Worm (Caenorhabditis elegans): ENCODE measurements around the gene F42A9.3.
A peak's percentile ranks its signal among the peaks of the same experiment; 100 is the strongest.

F42A9.3 gene

DNA sequence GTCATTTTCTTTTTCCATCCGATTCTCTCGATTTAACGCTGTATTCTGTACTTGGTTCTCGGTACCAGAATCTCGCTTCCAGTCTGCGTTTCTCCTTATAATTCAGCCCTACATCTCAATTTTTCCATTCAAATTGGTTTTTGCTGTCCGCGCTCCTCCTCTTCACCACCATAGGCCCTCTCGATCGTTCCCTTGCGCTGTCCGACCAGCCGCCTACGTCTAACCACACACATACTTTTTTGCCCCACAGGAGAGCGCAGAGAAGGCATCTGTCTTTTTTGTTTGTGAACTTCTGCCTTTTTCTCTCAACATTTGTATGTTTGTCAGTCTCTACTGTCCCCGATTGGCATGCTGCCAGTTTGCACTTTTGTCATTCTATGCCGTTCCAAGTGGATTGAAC, 10.3 kb downstream of the F42A9.3 start, which contains the start of gene F42A9.11:
F42A9.11 (plus strand) TSS at position 310 of the 400 bp plus-strand sequence.
- TF ChIP-seq efl-1 (optimal IDR thresholded peaks at IDR 0.05) (peak in 1 of 2 experiments; percentile 18), efl-1 (GFP tag; optimal IDR thresholded peaks at IDR 0.05 in 1 of 2) (no peak), elt-3 (tag; optimal IDR thresholded peaks at IDR 0.05) (peak in 1 of 6 experiments; percentile 27), nhr-28 (tag; optimal IDR thresholded peaks at IDR 0.05) (no peak), sptf-1 (tag; optimal IDR thresholded peaks at IDR 0.05) (no peak), nhr-71 (tag; optimal IDR thresholded peaks at IDR 0.05) (peak; percentile 54), dpl-1 (GFP tag; optimal IDR thresholded peaks at IDR 0.05) (peak in 2 of 3 experiments; percentile 19), nhr-77 (tag; optimal IDR thresholded peaks at IDR 0.05) (peak; percentile 59), lin-35 (GFP tag; optimal IDR thresholded peaks at IDR 0.05) (peak in 1 of 2 experiments; percentile 47), snu-23 (GFP tag; optimal IDR thresholded peaks at IDR 0.05) (peak; percentile 70), mep-1 (tag; optimal IDR thresholded peaks at IDR 0.05) (peak; percentile 24), lsy-2 (tag; optimal IDR thresholded peaks at IDR 0.05) (peak in 1 of 2 experiments; percentile 49), nhr-20 (tag; optimal IDR thresholded peaks at IDR 0.05) (peak; percentile 56), unc-62 (GFP tag; optimal IDR thresholded peaks at IDR 0.05) (no peak), mdl-1 (tag; optimal IDR thresholded peaks at IDR 0.05) (peak in 1 of 2 experiments; percentile 13), blmp-1 (tag; optimal IDR thresholded peaks at IDR 0.05) (peak; percentile 63), dsc-1 (tag; optimal IDR thresholded peaks at IDR 0.05) (no peak), ama-1 (optimal IDR thresholded peaks at IDR 0.05) (no peak), nhr-19 (GFP tag; conservative IDR thresholded peaks at IDR 0.05) (0 out of 2 replicates have a peak, but pooled peaks have one; percentile 12), nhr-76 (tag; optimal IDR thresholded peaks at IDR 0.05) (no peak), xbp-1 (tag; optimal IDR thresholded peaks at IDR 0.05) (peak; percentile 9), ztf-4 (tag; optimal IDR thresholded peaks at IDR 0.05) (no peak), ceh-82 (tag; optimal IDR thresholded peaks at IDR 0.05) (peak in 2 of 3 experiments; percentile 7 to 17), lin-39 (tag; optimal IDR thresholded peaks at IDR 0.05) (no peak), nhr-85 (tag) (peak; percentile 88), swsn-7 (tag; optimal IDR thresholded peaks at IDR 0.05) (peak; percentile 22), nhr-90 (tag; optimal IDR thresholded peaks at IDR 0.05; ENCODE audit: poor library complexity) (peak; percentile 29), egl-27 (tag; optimal IDR thresholded peaks at IDR 0.05) (peak in 1 of 2 experiments; percentile 41), sox-4 (tag; optimal IDR thresholded peaks at IDR 0.05) (no peak), Y116A8C.19 (tag; optimal IDR thresholded peaks at IDR 0.05; ENCODE audit: borderline replicate concordance) (no peak), nhr-47 (tag; optimal IDR thresholded peaks at IDR 0.05) (peak; percentile 32), zag-1 (tag; optimal IDR thresholded peaks at IDR 0.05) (no peak), hlh-4 (tag; optimal IDR thresholded peaks at IDR 0.05) (no peak), tbx-2 (tag; optimal IDR thresholded peaks at IDR 0.05) (peak; percentile 20), skn-1 (tag; optimal IDR thresholded peaks at IDR 0.05) (peak; percentile 48), pax-3 (tag; optimal IDR thresholded peaks at IDR 0.05) (no peak), unc-30 (tag; optimal IDR thresholded peaks at IDR 0.05) (no peak), mab-9 (GFP tag; IDR thresholded peaks at IDR 0.05) (no peak), lin-14 (GFP tag; optimal IDR thresholded peaks at IDR 0.05) (peak; percentile 86), lir-3 (tag; optimal IDR thresholded peaks at IDR 0.05; ENCODE audit: poor library complexity) (no peak), pqm-1 (tag; optimal IDR thresholded peaks at IDR 0.05) (no peak), hlh-17 (GFP tag; optimal IDR thresholded peaks at IDR 0.05; ENCODE audit: borderline replicate concordance) (no peak), nhr-12 (tag; optimal IDR thresholded peaks at IDR 0.05) (no peak)

DNA sequence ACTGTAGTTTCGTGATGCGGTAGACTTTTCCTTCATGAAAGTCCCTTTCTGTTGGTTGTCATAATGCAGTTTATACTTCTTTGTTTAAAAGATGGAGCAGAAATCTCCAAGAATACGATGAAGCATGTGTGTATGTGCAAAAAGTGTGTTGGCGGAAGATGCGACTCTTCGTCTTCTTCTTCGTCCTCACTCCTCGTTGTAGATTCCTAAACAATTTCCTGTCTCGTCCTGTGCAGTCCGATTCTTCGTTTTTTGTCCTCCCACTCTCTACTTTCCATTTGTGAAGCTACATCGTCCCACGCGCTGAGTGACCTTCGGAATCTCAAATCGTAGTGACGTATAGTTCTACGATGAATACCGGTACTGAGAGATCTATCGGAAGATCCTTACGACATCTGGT, 11.2 kb downstream of the F42A9.3 start:
- TF ChIP-seq elt-3 (tag; optimal IDR thresholded peaks at IDR 0.05), result no peak
- no peak for TF ChIP-seq ama-1 (optimal IDR thresholded peaks at IDR 0.05)
- TF ChIP-seq nhr-84 (tag; optimal IDR thresholded peaks at IDR 0.05), result no peak
- no peak for TF ChIP-seq dsc-1 (tag; optimal IDR thresholded peaks at IDR 0.05)
- no peak for TF ChIP-seq nhr-71 (tag; optimal IDR thresholded peaks at IDR 0.05)
- TF ChIP-seq tbx-2 (tag; optimal IDR thresholded peaks at IDR 0.05), result no peak
- TF ChIP-seq lin-13 (GFP tag; optimal IDR thresholded peaks at IDR 0.05), result no peak
- TF ChIP-seq nhr-85 (tag), result no peak
- TF ChIP-seq blmp-1 (tag; optimal IDR thresholded peaks at IDR 0.05), result peak; percentile 31
- TF ChIP-seq elt-2 (tag; optimal IDR thresholded peaks at IDR 0.05), result no peak
- no peak for TF ChIP-seq pqm-1 (tag; optimal IDR thresholded peaks at IDR 0.05)
- no peak for TF ChIP-seq egl-13 (tag; optimal IDR thresholded peaks at IDR 0.05)
- peak; percentile 55 for TF ChIP-seq lin-14 (GFP tag; optimal IDR thresholded peaks at IDR 0.05)
- no peak for TF ChIP-seq F16B12.6 (tag; optimal IDR thresholded peaks at IDR 0.05)
- peak; percentile 58 for TF ChIP-seq fkh-10 (GFP tag; optimal IDR thresholded peaks at IDR 0.05)
- no peak for TF ChIP-seq ets-5 (GFP tag; IDR thresholded peaks at IDR 0.05)
